Worm (Caenorhabditis elegans) whole organism, young adult: Measurements from ENCODE around the gene C34E7.3.
A peak's percentile ranks its signal among the peaks of the same experiment; 100 is the strongest.

ENCODE experiments used
- B0035.1 ChIP-seq: sonication (generic microtip); optimal IDR thresholded peaks from 2 replicates; lab custom pipeline; 2016; ENCODE audit warnings: missing genetic modification characterization, mild to moderate bottlenecking, missing compliant biosample characterization, missing genotype, missing genetic modification reagents
- C06A6.2 ChIP-seq: fragments of 200-800 bp; sonication (Bioruptor generic); conservative IDR thresholded peaks from 2 replicates; pipeline ENCODE4 v1.3.6; 2022; ENCODE audit warnings: missing genetic modification characterization, missing compliant biosample characterization
- F22D6.2 ChIP-seq: sonication (generic microtip); optimal IDR thresholded peaks from 2 replicates; lab custom pipeline; 2016; ENCODE audit warnings: mild to moderate bottlenecking, missing genetic modification characterization, missing compliant biosample characterization
- F33H1.4 ChIP-seq: fragments of 200-800 bp; sonication (Bioruptor generic); IDR thresholded peaks from 2 replicates; pipeline ENCODE4 v1.3.6; 2022; ENCODE audit warnings: missing genetic modification reagents, missing genetic modification characterization, missing compliant biosample characterization
- F37B4.10 ChIP-seq: fragments of 200-800 bp; sonication (Bioruptor generic); IDR thresholded peaks from 2 replicates; pipeline ENCODE4 v1.3.6; 2022; ENCODE audit warnings: missing genetic modification characterization, missing compliant biosample characterization
- Y53F4B.3 ChIP-seq: fragments of 200-800 bp; sonication (Bioruptor generic); IDR thresholded peaks from 2 replicates; pipeline ENCODE4 v1.3.6; 2022; ENCODE audit warnings: missing genetic modification reagents, missing genetic modification characterization, missing compliant biosample characterization
- ZK185.1 ChIP-seq: sonication (generic microtip); optimal IDR thresholded peaks from 2 replicates; lab custom pipeline; 2016; ENCODE audit warnings: mild to moderate bottlenecking, missing genetic modification characterization, missing compliant biosample characterization; ENCODE audit not compliant: poor library complexity, severe bottlenecking
- ama-1 ChIP-seq, 3 experiments: fragments of 150-350 bp in 1 of 3; sonication (generic microtip) in 2 of 3; optimal IDR thresholded peaks; 2 replicates each; lab custom pipeline; 2014 to 2018; ENCODE audit warnings: missing biosample characterization in 2 of 3, missing genetic modification characterization in 2 of 3, missing genetic modification reagents in 2 of 3
- aptf-2 ChIP-seq: fragments of 200-800 bp; sonication (Bioruptor generic); conservative IDR thresholded peaks from 2 replicates; pipeline ENCODE4 v1.3.6; 2022; ENCODE audit warnings: missing genetic modification reagents, missing genetic modification characterization, missing compliant biosample characterization
- athp-1 ChIP-seq: sonication (generic microtip); optimal IDR thresholded peaks from 2 replicates; lab custom pipeline; 2017; ENCODE audit warnings: mild to moderate bottlenecking, missing genetic modification characterization, missing compliant biosample characterization
- ccch-3 ChIP-seq: fragments of 200-800 bp; sonication (Bioruptor generic); optimal IDR thresholded peaks from 2 replicates; lab custom pipeline; 2018; ENCODE audit warnings: mild to moderate bottlenecking, missing genetic modification characterization, missing compliant biosample characterization
- ceh-79 ChIP-seq: sonication (generic microtip); optimal IDR thresholded peaks from 2 replicates; lab custom pipeline; 2017; ENCODE audit warnings: mild to moderate bottlenecking, missing genetic modification characterization, missing compliant biosample characterization
- chd-7 ChIP-seq: sonication (generic microtip); optimal IDR thresholded peaks from 2 replicates; lab custom pipeline; 2016; ENCODE audit warnings: mild to moderate bottlenecking, missing genetic modification characterization, moderate library complexity, missing compliant biosample characterization
- die-1 ChIP-seq: sonication (generic microtip); optimal IDR thresholded peaks from 2 replicates; lab custom pipeline; 2016; ENCODE audit warnings: missing genotype, mild to moderate bottlenecking, missing genetic modification characterization, missing compliant biosample characterization
- dox-1 ChIP-seq: fragments of 200-800 bp; sonication (Bioruptor generic); IDR thresholded peaks from 2 replicates; pipeline ENCODE4 v1.3.6; 2022; ENCODE audit warnings: missing genetic modification reagents, missing genetic modification characterization, missing compliant biosample characterization
- dpff-1 ChIP-seq: sonication (generic microtip); optimal IDR thresholded peaks from 2 replicates; lab custom pipeline; 2017; ENCODE audit warnings: mild to moderate bottlenecking, missing genetic modification characterization, missing compliant biosample characterization
- dpl-1 ChIP-seq: fragments of 150-350 bp; optimal IDR thresholded peaks from 2 replicates; lab custom pipeline; 2014; ENCODE audit warnings: missing biosample characterization, missing genetic modification reagents, missing genetic modification characterization
- egl-44 ChIP-seq: fragments of 200-800 bp; sonication (Bioruptor generic); IDR thresholded peaks from 2 replicates; pipeline ENCODE4 v1.3.6; 2022; ENCODE audit warnings: missing genetic modification reagents, missing genetic modification characterization, missing compliant biosample characterization
- gei-17 ChIP-seq: fragments of 200-800 bp; sonication (Bioruptor generic); optimal IDR thresholded peaks from 2 replicates; lab custom pipeline; 2018; ENCODE audit warnings: mild to moderate bottlenecking, missing genetic modification characterization, missing compliant biosample characterization
- hlh-12 ChIP-seq: sonication (generic microtip); optimal IDR thresholded peaks from 2 replicates; lab custom pipeline; 2016; ENCODE audit warnings: missing genetic modification characterization, missing compliant biosample characterization
- hmg-1.2 ChIP-seq: fragments of 200-800 bp; sonication (Bioruptor generic); IDR thresholded peaks from 2 replicates; pipeline ENCODE4 v1.3.6; 2022; ENCODE audit warnings: missing genetic modification reagents, missing genetic modification characterization, missing compliant biosample characterization
- hsf-1 ChIP-seq: fragments of 200-800 bp; sonication (Bioruptor generic); IDR thresholded peaks from 2 replicates; pipeline ENCODE4 v1.3.6; 2022; ENCODE audit warnings: missing genetic modification reagents, missing genetic modification characterization, missing compliant biosample characterization
- lag-1 ChIP-seq: fragments of 200-800 bp; sonication (Bioruptor generic); IDR thresholded peaks from 2 replicates; pipeline ENCODE4 v1.3.6; 2022; ENCODE audit warnings: missing genetic modification reagents, missing genetic modification characterization, missing compliant biosample characterization
- let-607 ChIP-seq, 2 experiments: fragments of 200-800 bp in 1 of 2; sonication (Bioruptor generic) in 1 of 2; sonication (generic microtip) in 1 of 2; optimal IDR thresholded peaks; 2 replicates each; lab custom pipeline; 2016 to 2018; ENCODE audit warnings: mild to moderate bottlenecking in 2 of 2, missing compliant biosample characterization in 2 of 2, missing genetic modification characterization in 2 of 2, moderate library complexity in 2 of 2, missing genotype in 1 of 2
- lin-26 ChIP-seq: fragments of 200-800 bp; sonication (Bioruptor generic); IDR thresholded peaks from 2 replicates; pipeline ENCODE4 v1.3.6; 2022; ENCODE audit warnings: missing genetic modification reagents, missing genetic modification characterization, missing compliant biosample characterization
- lin-35 ChIP-seq, 3 experiments: fragments of 150-350 bp in 2 of 3; sonication (generic microtip) in 1 of 3; optimal IDR thresholded peaks; 2 replicates each; lab custom pipeline; 2014 to 2018; ENCODE audit warnings: missing biosample characterization in 3 of 3, missing genetic modification characterization in 3 of 3, missing genetic modification reagents in 3 of 3
- madf-6 ChIP-seq: fragments of 200-800 bp; sonication (Bioruptor generic); IDR thresholded peaks from 2 replicates; pipeline ENCODE4 v1.3.6; 2022; ENCODE audit warnings: missing genetic modification reagents, missing genetic modification characterization, missing compliant biosample characterization
- mcd-1 ChIP-seq: fragments of 200-800 bp; sonication (Bioruptor generic); IDR thresholded peaks from 2 replicates; pipeline ENCODE4 v1.3.6; 2022; ENCODE audit warnings: missing genetic modification reagents, missing genetic modification characterization, missing compliant biosample characterization
- nfya-1 ChIP-seq: sonication (generic microtip); optimal IDR thresholded peaks from 2 replicates; lab custom pipeline; 2017; ENCODE audit warnings: antibody characterized with exemption, missing compliant biosample characterization, missing genetic modification characterization, borderline replicate concordance; ENCODE audit not compliant: insufficient read depth
- nhr-179 ChIP-seq: sonication (generic microtip); optimal IDR thresholded peaks from 2 replicates; lab custom pipeline; 2016; ENCODE audit warnings: mild to moderate bottlenecking, missing genetic modification characterization, missing compliant biosample characterization
- nhr-27 ChIP-seq: fragments of 200-800 bp; sonication (Bioruptor generic); optimal IDR thresholded peaks from 2 replicates; lab custom pipeline; 2018; ENCODE audit warnings: mild to moderate bottlenecking, missing genetic modification characterization, moderate library complexity, missing compliant biosample characterization
- nhr-80 ChIP-seq: sonication (generic microtip); optimal IDR thresholded peaks from 2 replicates; lab custom pipeline; 2016; ENCODE audit warnings: missing genetic modification characterization, missing compliant biosample characterization
- pha-4 ChIP-seq: fragments of 150-350 bp; sonication (generic microtip); optimal IDR thresholded peaks from 2 replicates; lab custom pipeline; 2014; ENCODE audit warnings: missing biosample characterization, missing genetic modification reagents, missing genetic modification characterization
- rcor-1 ChIP-seq: fragments of 200-800 bp; sonication (Bioruptor generic); IDR thresholded peaks from 2 replicates; pipeline ENCODE4 v1.3.6; 2022; ENCODE audit warnings: missing genetic modification reagents, missing genetic modification characterization, missing compliant biosample characterization
- rec-8 ChIP-seq, 2 experiments: sonication (generic microtip); optimal IDR thresholded peaks; 2 replicates each; lab custom pipeline; 2016; ENCODE audit warnings: mild to moderate bottlenecking in 2 of 2, missing genetic modification characterization in 2 of 2, missing genetic modification reagents in 2 of 2, missing genotype in 2 of 2, missing biosample characterization in 1 of 2, missing compliant biosample characterization in 1 of 2, moderate library complexity in 1 of 2
- rpc-1 ChIP-seq, 2 experiments: fragments of 150-350 bp in 1 of 2; sonication (generic microtip) in 1 of 2; optimal IDR thresholded peaks; 2 replicates each; lab custom pipeline; 2014 to 2018; ENCODE audit warnings: missing biosample characterization in 1 of 2, missing genetic modification characterization in 1 of 2, missing genetic modification reagents in 1 of 2, missing genotype in 1 of 2
- sdz-38 ChIP-seq: sonication (generic microtip); optimal IDR thresholded peaks from 2 replicates; lab custom pipeline; 2016; ENCODE audit warnings: missing genotype, missing genetic modification characterization, missing compliant biosample characterization
- snpc-3.4 ChIP-seq: sonication (generic microtip); optimal IDR thresholded peaks from 2 replicates; lab custom pipeline; 2017; ENCODE audit warnings: missing genetic modification characterization, mild to moderate bottlenecking, missing compliant biosample characterization, antibody characterized with exemption, moderate library complexity, missing genotype, missing genetic modification reagents
- snpc-4 ChIP-seq, 5 experiments: fragments of 150-350 bp in 1 of 5; sonication (generic microtip) in 4 of 5; optimal IDR thresholded peaks; 2 replicates each; lab custom pipeline; 2014 to 2018; ENCODE audit warnings: missing genetic modification characterization in 5 of 5, missing biosample characterization in 3 of 5, antibody characterized with exemption in 2 of 5, mild to moderate bottlenecking in 2 of 5, missing compliant biosample characterization in 2 of 5, missing genotype in 2 of 5, moderate library complexity in 2 of 5, missing genetic modification reagents in 1 of 5
- somi-1 ChIP-seq: fragments of 200-800 bp; sonication (Bioruptor generic); optimal IDR thresholded peaks from 2 replicates; lab custom pipeline; 2018; ENCODE audit warnings: mild to moderate bottlenecking, missing genetic modification characterization, missing compliant biosample characterization
- sptf-2 ChIP-seq: fragments of 200-800 bp; sonication (Bioruptor generic); optimal IDR thresholded peaks from 2 replicates; lab custom pipeline; 2018; ENCODE audit warnings: mild to moderate bottlenecking, missing genetic modification characterization, missing compliant biosample characterization
- tbp1 ChIP-seq: fragments of 200-800 bp; sonication (Bioruptor generic); optimal IDR thresholded peaks from 2 replicates; lab custom pipeline; 2018; ENCODE audit warnings: mild to moderate bottlenecking, missing genetic modification characterization, missing compliant biosample characterization
- unc-62 ChIP-seq: fragments of 150-350 bp; optimal IDR thresholded peaks from 2 replicates; lab custom pipeline; 2014; ENCODE audit warnings: missing biosample characterization, missing genetic modification reagents, missing genetic modification characterization
- zfh-2 ChIP-seq: fragments of 200-800 bp; sonication (Bioruptor generic); conservative IDR thresholded peaks from 2 replicates; pipeline ENCODE4 v1.3.6; 2022; ENCODE audit warnings: missing genetic modification reagents, missing genetic modification characterization, missing compliant biosample characterization
- ztf-22 ChIP-seq: fragments of 200-800 bp; sonication (Bioruptor generic); optimal IDR thresholded peaks from 2 replicates; lab custom pipeline; 2018; ENCODE audit warnings: mild to moderate bottlenecking, missing genetic modification characterization, moderate library complexity, missing compliant biosample characterization
- ztf-25 ChIP-seq: fragments of 200-800 bp; sonication (Bioruptor generic); IDR thresholded peaks from 2 replicates; pipeline ENCODE4 v1.3.6; 2022; ENCODE audit warnings: missing genetic modification reagents, missing genetic modification characterization, missing compliant biosample characterization
- ztf-28 ChIP-seq: fragments of 200-800 bp; sonication (Bioruptor generic); IDR thresholded peaks from 2 replicates; pipeline ENCODE4 v1.3.6; 2022; ENCODE audit warnings: missing genetic modification reagents, missing genetic modification characterization, missing compliant biosample characterization

The C34E7.3 gene

ce11 chrX:12937521-12937920 is 7.5 kb downstream of the C34E7.3 start:
- TF ChIP-seq madf-6 (GFP tag; lab: Robert Waterston, UW) (peak; percentile 17; the same call in 1 of the 2 replicates), dpl-1 (GFP tag; lab: Kevin White, UChicago) (no peak), Y53F4B.3 (no peak), let-607 (tag; optimal IDR thresholded peaks at IDR 0.05; lab: Kevin White, UChicago) (no peak), F33H1.4 (GFP tag; lab: Robert Waterston, UW) (no peak), B0035.1 (tag; lab: Kevin White, UChicago) (no peak), ccch-3 (GFP tag; lab: Kevin White, UChicago) (no peak), nfya-1 (no peak), rec-8 (tag; optimal IDR thresholded peaks at IDR 0.05; lab: Kevin White, UChicago) (no peak), ztf-25 (0 out of 2 replicates have a peak, but pooled peaks have one; percentile 4), zfh-2 (GFP tag; lab: Robert Waterston, UW) (no peak), die-1 (tag; lab: Kevin White, UChicago) (peak; percentile 58), gei-17 (GFP tag; lab: Kevin White, UChicago) (no peak), ama-1 (optimal IDR thresholded peaks at IDR 0.05; lab: Kevin White, UChicago) (no peak), ama-1 (GFP tag; optimal IDR thresholded peaks at IDR 0.05; lab: Kevin White, UChicago) (no peak), mcd-1 (GFP tag; lab: Robert Waterston, UW) (no peak), ztf-28 (0 out of 2 replicates have a peak, but pooled peaks have one; percentile 51), rcor-1 (GFP tag; lab: Robert Waterston, UW) (peak; percentile 56; the same call in 1 of the 2 replicates), ZK185.1 (peak; percentile 26), lag-1 (GFP tag; lab: Robert Waterston, UW) (no peak), dpff-1 (no peak), lin-26 (GFP tag; lab: Robert Waterston, UW) (peak; percentile 87), sptf-2 (GFP tag; lab: Kevin White, UChicago) (no peak), nhr-80 (tag; lab: Kevin White, UChicago) (no peak), hlh-12 (tag; lab: Kevin White, UChicago) (no peak), rpc-1 (optimal IDR thresholded peaks at IDR 0.05; lab: Kevin White, UChicago) (peak; percentile 74), rpc-1 (tag; optimal IDR thresholded peaks at IDR 0.05; lab: Kevin White, UChicago) (peak; percentile 85), lin-35 (GFP tag; optimal IDR thresholded peaks at IDR 0.05; lab: Kevin White, UChicago) (no peak), F37B4.10 (GFP tag; lab: Robert Waterston, UW) (no peak), nhr-27 (tag; lab: Kevin White, UChicago) (no peak), nhr-179 (tag; lab: Kevin White, UChicago) (no peak), aptf-2 (GFP tag; lab: Robert Waterston, UW) (no peak), athp-1 (no peak), ztf-22 (no peak), F22D6.2 (tag; lab: Kevin White, UChicago) (no peak), tbp1 (peak; percentile 86), dox-1 (GFP tag; lab: Robert Waterston, UW) (no peak), snpc-4 (GFP tag; optimal IDR thresholded peaks at IDR 0.05; lab: Kevin White, UChicago) (no peak), snpc-4 (tag; optimal IDR thresholded peaks at IDR 0.05; lab: Kevin White, UChicago) (peak in 1 of 4 experiments; percentile 22), pha-4 (tag; lab: Kevin White, UChicago) (no peak), C06A6.2 (no peak), ceh-79 (tag; lab: Kevin White, UChicago) (no peak), hmg-1.2 (GFP tag; lab: Robert Waterston, UW) (peak; percentile 48), hsf-1 (GFP tag; lab: Robert Waterston, UW) (no peak), unc-62 (GFP tag; lab: Kevin White, UChicago) (no peak), snpc-3.4 (tag; lab: Kevin White, UChicago) (no peak), somi-1 (GFP tag; lab: Kevin White, UChicago) (no peak), sdz-38 (no peak), chd-7 (peak; percentile 34), egl-44 (0 out of 2 replicates have a peak, but pooled peaks have one; percentile 27)
